Worm (Caenorhabditis elegans): ENCODE measurements around the gene F16H6.8.

ce11 chrV:18265514-18265913 lies 49.4 kb upstream of the F16H6.8 start:
- TF ChIP-seq nhr-11 (tag; optimal IDR thresholded peaks at IDR 0.05): no peak
- no peak for TF ChIP-seq fkh-4 (tag; optimal IDR thresholded peaks at IDR 0.05; ENCODE audit: borderline replicate concordance)
- TF ChIP-seq egl-27 (tag; optimal IDR thresholded peaks at IDR 0.05): no peak
- TF ChIP-seq lin-15B (tag; optimal IDR thresholded peaks at IDR 0.05): no peak
- TF ChIP-seq aha-1 (tag; optimal IDR thresholded peaks at IDR 0.05): no peak
- no peak for TF ChIP-seq hlh-4 (tag; optimal IDR thresholded peaks at IDR 0.05)
- no peak for TF ChIP-seq nhr-77 (tag; optimal IDR thresholded peaks at IDR 0.05)

Measured in whole organism, L1 larva.